Fruit fly (Drosophila melanogaster) whole organism, embryonic: Measurements from ENCODE around the gene ewg.

Experiments
- Ada2b ChIP-seq: fragments of 200-800 bp; sonication (Bioruptor generic); IDR thresholded peaks from 2 replicates; pipeline ENCODE4 v1.3.6; 2022; ENCODE audit warnings: missing biosample characterization, missing genetic modification characterization
- Atf-2 ChIP-seq: fragments of 200-800 bp; sonication (Bioruptor generic); optimal IDR thresholded peaks from 2 replicates; lab custom pipeline; 2016; ENCODE audit warnings: missing biosample characterization, missing genetic modification characterization
- Blimp-1 ChIP-seq: fragments of 200-800 bp; sonication (Bioruptor generic); optimal IDR thresholded peaks from 3 replicates; lab custom pipeline; 2018; ENCODE audit warnings: missing biosample characterization, missing genetic modification characterization, mild to moderate bottlenecking, moderate library complexity, missing genetic modification reagents
- CG10147 ChIP-seq: fragments of 200-800 bp; sonication (Bioruptor generic); optimal IDR thresholded peaks from 2 replicates; lab custom pipeline; 2019; ENCODE audit warnings: missing biosample characterization, mild to moderate bottlenecking, missing genetic modification characterization, moderate library complexity
- CG1602 ChIP-seq: fragments of 200-800 bp; sonication (Bioruptor generic); optimal IDR thresholded peaks from 3 replicates; lab custom pipeline; 2016; ENCODE audit warnings: missing biosample characterization, missing genetic modification characterization
- CG17829 ChIP-seq: fragments of 200-800 bp; optimal IDR thresholded peaks from 2 replicates; lab custom pipeline; 2019; ENCODE audit warnings: missing biosample characterization, mild to moderate bottlenecking, missing genetic modification characterization, moderate library complexity
- CG18619 ChIP-seq: fragments of 200-800 bp; sonication (Bioruptor generic); optimal IDR thresholded peaks from 3 replicates; lab custom pipeline; 2017; ENCODE audit warnings: missing biosample characterization, mild to moderate bottlenecking, missing genetic modification characterization
- CG2116 ChIP-seq: fragments of 200-800 bp; sonication (Bioruptor generic); optimal IDR thresholded peaks from 3 replicates; lab custom pipeline; 2018; ENCODE audit warnings: missing biosample characterization, mild to moderate bottlenecking, missing genetic modification characterization
- CG2120 ChIP-seq: fragments of 200-800 bp; sonication (Bioruptor generic); optimal IDR thresholded peaks from 3 replicates; lab custom pipeline; 2016; ENCODE audit warnings: missing biosample characterization, missing genetic modification characterization
- CG2129 ChIP-seq: fragments of 200-800 bp; sonication (Bioruptor generic); IDR thresholded peaks from 2 replicates; pipeline ENCODE4 v1.3.6; 2022; ENCODE audit warnings: missing biosample characterization, missing genetic modification characterization; ENCODE audit not compliant: partially characterized antibody
- CG34224 ChIP-seq: fragments of 200-800 bp; sonication (Bioruptor generic); IDR thresholded peaks from 3 replicates; pipeline ENCODE4 v1.3.6; 2022; ENCODE audit warnings: missing biosample characterization, missing genetic modification characterization; ENCODE audit not compliant: partially characterized antibody
- CG42726 ChIP-seq: fragments of 200-800 bp; sonication (Bioruptor generic); IDR thresholded peaks from 2 replicates; pipeline ENCODE4 v1.3.6; 2022; ENCODE audit warnings: missing biosample characterization, missing genetic modification characterization; ENCODE audit not compliant: partially characterized antibody
- CG6791 ChIP-seq: fragments of 200-800 bp; sonication (Bioruptor generic); IDR thresholded peaks from 3 replicates; pipeline ENCODE4 v1.3.6; 2022; ENCODE audit warnings: missing biosample characterization, missing genetic modification characterization; ENCODE audit not compliant: partially characterized antibody
- CG6813 ChIP-seq: fragments of 200-800 bp; sonication (Bioruptor generic); optimal IDR thresholded peaks from 2 replicates; lab custom pipeline; 2017; ENCODE audit warnings: missing biosample characterization, missing genetic modification characterization, mild to moderate bottlenecking, moderate library complexity, missing genetic modification reagents
- CG8281 ChIP-seq: fragments of 200-800 bp; sonication (Bioruptor generic); optimal IDR thresholded peaks from 2 replicates; lab custom pipeline; 2018; ENCODE audit warnings: missing biosample characterization, mild to moderate bottlenecking, missing genetic modification characterization, moderate library complexity
- CG8290 ChIP-seq, 3 experiments: fragments of 200-800 bp; sonication (Bioruptor generic); optimal IDR thresholded peaks; 2 replicates each; lab custom pipeline; 2016 to 2019; ENCODE audit warnings: missing biosample characterization in 3 of 3, missing genetic modification characterization in 3 of 3, mild to moderate bottlenecking in 2 of 3, moderate library complexity in 1 of 3
- CG9215 ChIP-seq: fragments of 200-800 bp; sonication (Bioruptor generic); IDR thresholded peaks from 2 replicates; pipeline ENCODE4 v1.3.6; 2022; ENCODE audit warnings: missing biosample characterization, missing genetic modification characterization
- CG9727 ChIP-seq: fragments of 200-800 bp; sonication (Bioruptor generic); optimal IDR thresholded peaks from 3 replicates; lab custom pipeline; 2017; ENCODE audit warnings: missing biosample characterization, mild to moderate bottlenecking, missing genetic modification characterization
- CTCF ChIP-seq: fragments of 200-800 bp; sonication (Bioruptor generic); optimal IDR thresholded peaks from 2 replicates; lab custom pipeline; 2017; ENCODE audit warnings: missing biosample characterization, mild to moderate bottlenecking, missing genetic modification characterization, moderate library complexity
- D19A ChIP-seq: fragments of 200-800 bp; optimal IDR thresholded peaks from 3 replicates; lab custom pipeline; 2019; ENCODE audit warnings: missing biosample characterization, mild to moderate bottlenecking, missing genetic modification characterization, moderate library complexity
- Deaf1 ChIP-seq: fragments of 200-800 bp; optimal IDR thresholded peaks from 3 replicates; lab custom pipeline; 2019; ENCODE audit warnings: missing biosample characterization, mild to moderate bottlenecking, missing genetic modification characterization, moderate library complexity
- Dll ChIP-seq: fragments of 200-800 bp; sonication (Bioruptor generic); IDR thresholded peaks from 4 replicates; pipeline ENCODE4 v1.3.6; 2022; ENCODE audit warnings: missing biosample characterization, missing genetic modification characterization; ENCODE audit not compliant: partially characterized antibody
- Ets97D ChIP-seq: fragments of 200-800 bp; sonication (Bioruptor generic); optimal IDR thresholded peaks from 3 replicates; lab custom pipeline; 2016; ENCODE audit warnings: missing biosample characterization, missing genetic modification characterization
- HLH3B ChIP-seq: fragments of 200-800 bp; sonication (Bioruptor generic); IDR thresholded peaks from 2 replicates; pipeline ENCODE4 v1.3.6; 2022; ENCODE audit warnings: missing biosample characterization, missing genetic modification characterization
- Hmr ChIP-seq: fragments of 200-800 bp; sonication (Bioruptor generic); optimal IDR thresholded peaks from 3 replicates; lab custom pipeline; 2017; ENCODE audit warnings: mild to moderate bottlenecking, missing biosample characterization, missing genetic modification reagents, missing genetic modification characterization
- Hr39 ChIP-seq: fragments of >200 bp; optimal IDR thresholded peaks from 2 replicates; lab custom pipeline; 2017
- Hsf ChIP-seq: fragments of 200-800 bp; sonication (Bioruptor generic); optimal IDR thresholded peaks from 3 replicates; lab custom pipeline; 2016; ENCODE audit warnings: missing biosample characterization, missing genetic modification characterization
- Lhr ChIP-seq: fragments of 200-800 bp; sonication (Bioruptor generic); optimal IDR thresholded peaks from 3 replicates; lab custom pipeline; 2017; ENCODE audit warnings: mild to moderate bottlenecking, missing biosample characterization, missing genetic modification reagents, missing genetic modification characterization
- MBD-R2 ChIP-seq: fragments of 200-800 bp; sonication (Bioruptor generic); IDR thresholded peaks from 2 replicates; pipeline ENCODE4 v1.3.6; 2022; ENCODE audit warnings: missing biosample characterization, missing genetic modification characterization
- MESR4 ChIP-seq: fragments of 200-800 bp; sonication (Bioruptor generic); optimal IDR thresholded peaks from 2 replicates; lab custom pipeline; 2018; ENCODE audit warnings: missing biosample characterization, mild to moderate bottlenecking, missing genetic modification characterization, moderate library complexity
- Sry-β ChIP-seq: fragments of 200-800 bp; sonication (Bioruptor generic); optimal IDR thresholded peaks from 2 replicates; lab custom pipeline; 2018; ENCODE audit warnings: missing biosample characterization, mild to moderate bottlenecking, missing genetic modification characterization, moderate library complexity
- bowl ChIP-seq: fragments of 200-800 bp; sonication (Bioruptor generic); IDR thresholded peaks from 2 replicates; pipeline ENCODE4 v1.3.6; 2022; ENCODE audit warnings: missing biosample characterization, missing genetic modification characterization
- caup ChIP-seq: fragments of 200-800 bp; sonication (Bioruptor generic); optimal IDR thresholded peaks from 3 replicates; lab custom pipeline; 2017; ENCODE audit warnings: missing biosample characterization, mild to moderate bottlenecking, missing genetic modification characterization, moderate library complexity; ENCODE audit not compliant: severe bottlenecking
- ci ChIP-seq: fragments of 200-800 bp; sonication (Bioruptor generic); IDR thresholded peaks from 3 replicates; pipeline ENCODE4 v1.3.6; 2022; ENCODE audit warnings: missing biosample characterization, missing genetic modification characterization
- dm ChIP-seq: fragments of 200-800 bp; sonication (Bioruptor generic); optimal IDR thresholded peaks from 3 replicates; lab custom pipeline; 2016; ENCODE audit warnings: missing biosample characterization, missing genetic modification characterization
- dmrt99B ChIP-seq: fragments of 200-800 bp; sonication (Bioruptor generic); optimal IDR thresholded peaks from 2 replicates; lab custom pipeline; 2018; ENCODE audit warnings: missing biosample characterization, mild to moderate bottlenecking, missing genetic modification characterization, moderate library complexity
- gcm2 ChIP-seq: fragments of 200-800 bp; sonication (Bioruptor generic); optimal IDR thresholded peaks from 2 replicates; lab custom pipeline; 2016; ENCODE audit warnings: missing biosample characterization, missing genetic modification characterization
- grn ChIP-seq: fragments of 200-800 bp; sonication (Bioruptor generic); optimal IDR thresholded peaks from 3 replicates; lab custom pipeline; 2017; ENCODE audit warnings: missing biosample characterization, missing genetic modification characterization
- gsb-n ChIP-seq: fragments of 200-800 bp; sonication (Bioruptor generic); optimal IDR thresholded peaks from 3 replicates; lab custom pipeline; 2018; ENCODE audit warnings: missing biosample characterization, mild to moderate bottlenecking, missing genetic modification characterization
- ind ChIP-seq: fragments of 200-800 bp; sonication (Bioruptor generic); optimal IDR thresholded peaks from 3 replicates; lab custom pipeline; 2016; ENCODE audit warnings: missing biosample characterization, missing genetic modification characterization
- inv ChIP-seq: fragments of 200-800 bp; sonication (Bioruptor generic); IDR thresholded peaks from 2 replicates; pipeline ENCODE4 v1.3.6; 2022; ENCODE audit warnings: missing biosample characterization, missing genetic modification characterization; ENCODE audit not compliant: partially characterized antibody
- jing ChIP-seq: fragments of 200-800 bp; sonication (Bioruptor generic); optimal IDR thresholded peaks from 2 replicates; lab custom pipeline; 2018; ENCODE audit warnings: missing biosample characterization, mild to moderate bottlenecking, missing genetic modification characterization
- maf-S ChIP-seq: fragments of 200-800 bp; sonication (Bioruptor generic); optimal IDR thresholded peaks from 2 replicates; lab custom pipeline; 2016; ENCODE audit warnings: missing biosample characterization, missing genetic modification characterization
- nmo ChIP-seq: fragments of 200-800 bp; sonication (Bioruptor generic); optimal IDR thresholded peaks from 2 replicates; lab custom pipeline; 2018; ENCODE audit warnings: missing biosample characterization, mild to moderate bottlenecking, missing genetic modification characterization, moderate library complexity
- row ChIP-seq: fragments of 200-800 bp; sonication (Bioruptor generic); IDR thresholded peaks from 3 replicates; pipeline ENCODE4 v1.3.6; 2022; ENCODE audit warnings: missing biosample characterization, missing genetic modification characterization
- sens-2 ChIP-seq: fragments of 200-800 bp; sonication (Bioruptor generic); IDR thresholded peaks from 2 replicates; pipeline ENCODE4 v1.3.6; 2022; ENCODE audit warnings: missing biosample characterization, missing genetic modification characterization
- sna ChIP-seq: fragments of 200-800 bp; sonication (Bioruptor generic); IDR thresholded peaks from 2 replicates; pipeline ENCODE4 v1.3.6; 2022; ENCODE audit warnings: missing biosample characterization, missing genetic modification characterization; ENCODE audit not compliant: partially characterized antibody
- ttk ChIP-seq: fragments of 200-800 bp; sonication (Bioruptor generic); IDR thresholded peaks from 2 replicates; pipeline ENCODE4 v2.1.2; 2022; ENCODE audit warnings: missing biosample characterization, missing genetic modification characterization
- zfh2 ChIP-seq: fragments of 200-800 bp; sonication (Bioruptor generic); optimal IDR thresholded peaks from 2 replicates; lab custom pipeline; 2016; ENCODE audit warnings: missing biosample characterization, missing genetic modification characterization

Gene ewg

dm6 chrX:279097-279727, at the start of gene ewg, which contains the start of gene CG3777:
ewg (minus strand) TSS chrX:279718.
CG3777 (plus strand) TSS chrX:279703.
- TF ChIP-seq dmrt99B (tag; lab: Kevin White, UChicago), result no peak
- TF ChIP-seq gsb-n (tag; lab: Kevin White, UChicago), result peak; percentile 0
- TF ChIP-seq MBD-R2, result peak; percentile 32; the same call in 1 of the 2 replicates
- TF ChIP-seq row (GFP tag; lab: Robert Waterston, UW), result peak; percentile 52; the same call in 2 of the 3 replicates
- TF ChIP-seq CG6813 (GFP tag; lab: Kevin White, UChicago), result no peak
- no peak for TF ChIP-seq ind (GFP tag; lab: Kevin White, UChicago)
- no peak for TF ChIP-seq CG9727 (GFP tag; lab: Kevin White, UChicago)
- peak; percentile 85 for TF ChIP-seq CG2129 (GFP tag; lab: Robert Waterston, UW)
- TF ChIP-seq Lhr (GFP tag; lab: Kevin White, UChicago), result peak; percentile 46
- TF ChIP-seq zfh2, result peak; percentile 7
- peak; percentile 28 for TF ChIP-seq CG17829 (tag; lab: Kevin White, UChicago)
- TF ChIP-seq Sry-β (GFP tag; lab: Kevin White, UChicago), result no peak
- TF ChIP-seq ttk (GFP tag; lab: Robert Waterston, UW), result no peak
- peak; percentile 37 for TF ChIP-seq dm (GFP tag; lab: Kevin White, UChicago)
- no peak for TF ChIP-seq CG8281
- no peak for TF ChIP-seq Deaf1 (tag; lab: Kevin White, UChicago)
- TF ChIP-seq CG1602 (GFP tag; lab: Kevin White, UChicago), result no peak
- peak; percentile 97 for TF ChIP-seq inv (GFP tag; lab: Robert Waterston, UW)
- TF ChIP-seq CG2116, result peak; percentile 84
- TF ChIP-seq D19A, result peak; percentile 13
- peak; percentile 41 for TF ChIP-seq nmo (GFP tag; lab: Kevin White, UChicago)
- no peak for TF ChIP-seq Hsf
- TF ChIP-seq Hr39 (lab: Kevin White, UChicago), result no peak
- no peak for TF ChIP-seq maf-S
- peak; percentile 70 for TF ChIP-seq CTCF (GFP tag; lab: Kevin White, UChicago)
- no peak for TF ChIP-seq bowl (GFP tag; lab: Robert Waterston, UW)
- TF ChIP-seq gcm2, result no peak
- peak; percentile 94 for TF ChIP-seq Dll (GFP tag; lab: Robert Waterston, UW)
- TF ChIP-seq CG10147 (GFP tag; lab: Kevin White, UChicago), result no peak
- peak; percentile 58 for TF ChIP-seq MESR4 (GFP tag; lab: Kevin White, UChicago)
- TF ChIP-seq sna (GFP tag; lab: Robert Waterston, UW), result peak; percentile 96
- peak; percentile 28 for TF ChIP-seq CG2120
- peak; percentile 79 for TF ChIP-seq Ets97D
- TF ChIP-seq Hmr, result peak; percentile 35
- no peak for TF ChIP-seq Ada2b (GFP tag; lab: Robert Waterston, UW)
- TF ChIP-seq CG42726, result peak; percentile 98; the same call in 1 of the 2 replicates
- no peak for TF ChIP-seq Blimp-1 (GFP tag; lab: Kevin White, UChicago)
- no peak for TF ChIP-seq jing (GFP tag; lab: Kevin White, UChicago)
- no peak for TF ChIP-seq CG18619 (GFP tag; lab: Kevin White, UChicago)
- peak; percentile 64 for TF ChIP-seq CG8290 (GFP tag; optimal IDR thresholded peaks at IDR 0.05; lab: Kevin White, UChicago)
- TF ChIP-seq CG8290 (tag; optimal IDR thresholded peaks at IDR 0.05; lab: Kevin White, UChicago), result peak in 1 of 2 experiments; percentile 72
- TF ChIP-seq ci (GFP tag; lab: Robert Waterston, UW), result no peak
- no peak for TF ChIP-seq CG9215 (GFP tag; lab: Robert Waterston, UW)
- no peak for TF ChIP-seq Atf-2 (GFP tag; lab: Kevin White, UChicago)
- peak; percentile 3 for TF ChIP-seq caup (GFP tag; lab: Kevin White, UChicago)
- TF ChIP-seq CG6791 (GFP tag; lab: Robert Waterston, UW), result peak; percentile 99
- TF ChIP-seq grn (GFP tag; lab: Kevin White, UChicago), result no peak
- TF ChIP-seq HLH3B (GFP tag; lab: Robert Waterston, UW), result no peak
- TF ChIP-seq CG34224 (GFP tag; lab: Robert Waterston, UW), result peak; percentile 94
- no peak for TF ChIP-seq sens-2 (GFP tag; lab: Robert Waterston, UW)
